Worm (Caenorhabditis elegans) whole organism, L2 larva: ENCODE results near the gene egl-8.

Experiments used
- Y55F3AM.14 ChIP-seq: fragments of 200-800 bp; sonication (Bioruptor generic); optimal IDR thresholded peaks from 2 replicates; lab custom pipeline; 2018; ENCODE audit warnings: mild to moderate bottlenecking, missing genetic modification characterization, missing compliant biosample characterization
- ZK546.5 ChIP-seq: sonication (generic microtip); optimal IDR thresholded peaks from 2 replicates; lab custom pipeline; 2017; ENCODE audit warnings: missing biosample characterization, missing genetic modification characterization
- aly-2 ChIP-seq: fragments of 150-350 bp; optimal IDR thresholded peaks from 2 replicates; lab custom pipeline; 2014; ENCODE audit warnings: missing biosample characterization, missing genetic modification characterization
- ama-1 ChIP-seq: fragments of 150-350 bp; optimal IDR thresholded peaks from 2 replicates; lab custom pipeline; 2018; ENCODE audit warnings: inconsistent platforms
- blmp-1 ChIP-seq: sonication (generic microtip); optimal IDR thresholded peaks from 2 replicates; lab custom pipeline; 2017; ENCODE audit warnings: missing genetic modification characterization, mild to moderate bottlenecking, missing compliant biosample characterization, antibody characterized with exemption, moderate library complexity; ENCODE audit not compliant: insufficient read depth
- ceh-16 ChIP-seq: fragments of 150-350 bp; optimal IDR thresholded peaks from 2 replicates; lab custom pipeline; 2014; ENCODE audit warnings: missing biosample characterization, missing genetic modification characterization
- ceh-82 ChIP-seq: fragments of 150-350 bp; optimal IDR thresholded peaks from 2 replicates; lab custom pipeline; 2014; ENCODE audit warnings: missing biosample characterization, missing genetic modification characterization
- crh-2 ChIP-seq: sonication (generic microtip); optimal IDR thresholded peaks from 2 replicates; lab custom pipeline; 2017; ENCODE audit warnings: missing biosample characterization, missing genetic modification characterization
- dmd-4 ChIP-seq: sonication (generic microtip); optimal IDR thresholded peaks from 2 replicates; lab custom pipeline; 2017; ENCODE audit warnings: missing biosample characterization, missing genetic modification characterization
- egl-27 ChIP-seq: sonication (generic microtip); optimal IDR thresholded peaks from 3 replicates; lab custom pipeline; 2017; ENCODE audit warnings: missing biosample characterization, missing genetic modification reagents, missing genetic modification characterization
- elt-1 ChIP-seq: fragments of 150-350 bp; optimal IDR thresholded peaks from 2 replicates; lab custom pipeline; 2014; ENCODE audit warnings: missing biosample characterization, missing genetic modification characterization
- elt-3 ChIP-seq: sonication (generic microtip); optimal IDR thresholded peaks from 2 replicates; lab custom pipeline; 2017; ENCODE audit warnings: missing biosample characterization, missing genetic modification characterization
- fos-1 ChIP-seq: fragments of 150-350 bp; optimal IDR thresholded peaks from 2 replicates; lab custom pipeline; 2014; ENCODE audit warnings: missing biosample characterization, missing genetic modification characterization
- gmeb-1 ChIP-seq: fragments of 150-350 bp; optimal IDR thresholded peaks from 2 replicates; lab custom pipeline; 2014; ENCODE audit warnings: missing biosample characterization, missing genetic modification characterization
- lin-11 ChIP-seq: fragments of 150-350 bp; sonication (generic microtip); optimal IDR thresholded peaks from 2 replicates; lab custom pipeline; 2014; ENCODE audit warnings: missing biosample characterization, missing genetic modification characterization, inconsistent platforms, mixed read lengths
- lin-39 ChIP-seq: fragments of 150-350 bp; optimal IDR thresholded peaks from 2 replicates; lab custom pipeline; 2014; ENCODE audit warnings: missing biosample characterization, missing genetic modification reagents, missing genetic modification characterization
- mab-5 ChIP-seq: fragments of 150-350 bp; optimal IDR thresholded peaks from 2 replicates; lab custom pipeline; 2014; ENCODE audit warnings: missing biosample characterization, missing genetic modification characterization
- mdl-1 ChIP-seq, 2 experiments: fragments of 150-350 bp in 1 of 2; sonication (generic microtip) in 1 of 2; optimal IDR thresholded peaks; 2 replicates each; lab custom pipeline; 2017; ENCODE audit warnings: missing biosample characterization in 2 of 2, missing genetic modification characterization in 2 of 2
- nhr-10 ChIP-seq: sonication (generic microtip); optimal IDR thresholded peaks from 2 replicates; lab custom pipeline; 2017; ENCODE audit warnings: missing biosample characterization, missing genetic modification characterization
- nhr-12 ChIP-seq: fragments of 150-350 bp; optimal IDR thresholded peaks from 2 replicates; lab custom pipeline; 2014; ENCODE audit warnings: missing biosample characterization, missing genetic modification characterization
- nhr-129 ChIP-seq: fragments of 150-350 bp; optimal IDR thresholded peaks from 2 replicates; lab custom pipeline; 2014; ENCODE audit warnings: missing biosample characterization, missing genetic modification characterization
- nhr-21 ChIP-seq: fragments of 150-350 bp; optimal IDR thresholded peaks from 2 replicates; lab custom pipeline; 2014; ENCODE audit warnings: missing biosample characterization, missing genetic modification characterization
- nhr-23 ChIP-seq: fragments of 150-350 bp; optimal IDR thresholded peaks from 2 replicates; lab custom pipeline; 2014; ENCODE audit warnings: missing biosample characterization, missing genetic modification reagents, missing genetic modification characterization
- nhr-237 ChIP-seq: fragments of 150-350 bp; optimal IDR thresholded peaks from 2 replicates; lab custom pipeline; 2014; ENCODE audit warnings: missing biosample characterization, missing genetic modification characterization
- nhr-25 ChIP-seq: fragments of 150-350 bp; sonication (generic microtip); optimal IDR thresholded peaks from 3 replicates; lab custom pipeline; 2014; ENCODE audit warnings: missing biosample characterization, missing genetic modification characterization
- nhr-6 ChIP-seq: fragments of 150-350 bp; optimal IDR thresholded peaks from 2 replicates; lab custom pipeline; 2014; ENCODE audit warnings: missing biosample characterization, missing genetic modification characterization
- nhr-77 ChIP-seq: fragments of 150-350 bp; optimal IDR thresholded peaks from 2 replicates; lab custom pipeline; 2014; ENCODE audit warnings: missing biosample characterization, missing genetic modification characterization
- skn-1 ChIP-seq: sonication (generic microtip); optimal IDR thresholded peaks from 2 replicates; lab custom pipeline; 2017; ENCODE audit warnings: missing biosample characterization, missing genetic modification characterization
- sma-3 ChIP-seq: sonication (generic microtip); optimal IDR thresholded peaks from 2 replicates; lab custom pipeline; 2016; ENCODE audit warnings: missing genetic modification reagents, missing genetic modification characterization, missing compliant biosample characterization
- sma-9 ChIP-seq, 2 experiments: fragments of 150-350 bp in 1 of 2; sonication (generic microtip) in 1 of 2; optimal IDR thresholded peaks; 2 replicates each; lab custom pipeline; 2014 to 2016; ENCODE audit warnings: missing genetic modification characterization in 2 of 2, mild to moderate bottlenecking in 1 of 2, missing biosample characterization in 1 of 2, missing compliant biosample characterization in 1 of 2, missing genetic modification reagents in 1 of 2, moderate library complexity in 1 of 2
- snpc-4 ChIP-seq: fragments of 150-350 bp; optimal IDR thresholded peaks from 2 replicates; lab custom pipeline; 2014; ENCODE audit warnings: missing biosample characterization, missing genetic modification characterization
- unc-55 ChIP-seq: fragments of 150-350 bp; sonication (generic microtip); optimal IDR thresholded peaks from 3 replicates; lab custom pipeline; 2014; ENCODE audit warnings: missing biosample characterization, missing genetic modification reagents, missing genetic modification characterization
- unc-62 ChIP-seq: fragments of 150-350 bp; optimal IDR thresholded peaks from 2 replicates; lab custom pipeline; 2014; ENCODE audit warnings: missing biosample characterization, missing genetic modification reagents, missing genetic modification characterization
- ztf-1 ChIP-seq: fragments of 200-800 bp; sonication (Bioruptor generic); conservative IDR thresholded peaks from 2 replicates; pipeline ENCODE4 v1.3.6; 2022; ENCODE audit warnings: missing genetic modification characterization, missing compliant biosample characterization

Gene egl-8

DNA sequence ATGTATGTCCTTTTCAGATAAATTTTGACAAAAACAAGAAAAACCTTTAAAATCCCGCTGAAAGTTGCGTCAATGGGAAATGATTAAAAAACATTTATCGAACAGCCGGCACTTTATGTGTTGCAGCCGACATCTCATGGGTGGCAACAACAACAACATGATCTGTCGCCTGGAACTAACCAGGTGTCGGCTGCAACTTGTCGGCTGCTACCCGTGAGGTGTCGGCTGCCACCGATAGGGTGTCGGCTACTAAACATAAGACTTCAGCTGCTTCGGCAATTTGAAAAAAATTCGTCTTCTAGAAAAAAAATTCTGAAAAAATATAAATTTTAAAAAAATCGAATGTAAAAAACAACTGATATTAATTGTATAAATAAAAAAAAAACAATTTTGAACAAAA is 7.0 kb downstream of the egl-8 start:
- no peak for TF ChIP-seq elt-3 (tag; lab: Kevin White, UChicago)
- TF ChIP-seq egl-27 = no peak
- no peak for TF ChIP-seq dmd-4
- TF ChIP-seq nhr-237 (tag; lab: Kevin White, UChicago) = no peak
- TF ChIP-seq snpc-4 (tag; lab: Kevin White, UChicago) = no peak
- no peak for TF ChIP-seq ztf-1
- TF ChIP-seq ZK546.5 (tag; lab: Kevin White, UChicago) = no peak
- TF ChIP-seq gmeb-1 (tag; lab: Kevin White, UChicago) = no peak
- no peak for TF ChIP-seq sma-9 (GFP tag; optimal IDR thresholded peaks at IDR 0.05; lab: Kevin White, UChicago)
- no peak for TF ChIP-seq sma-9 (tag; optimal IDR thresholded peaks at IDR 0.05; lab: Kevin White, UChicago)
- no peak for TF ChIP-seq aly-2 (tag; lab: Kevin White, UChicago)
- no peak for TF ChIP-seq lin-39 (tag; lab: Kevin White, UChicago)
- TF ChIP-seq mab-5 (tag; lab: Kevin White, UChicago) = no peak
- TF ChIP-seq nhr-77 (tag; lab: Kevin White, UChicago) = no peak
- TF ChIP-seq elt-1 = no peak
- TF ChIP-seq nhr-129 (tag; lab: Kevin White, UChicago) = no peak
- TF ChIP-seq nhr-10 = no peak
- no peak for TF ChIP-seq ama-1 (lab: Kevin White, UChicago)

DNA sequence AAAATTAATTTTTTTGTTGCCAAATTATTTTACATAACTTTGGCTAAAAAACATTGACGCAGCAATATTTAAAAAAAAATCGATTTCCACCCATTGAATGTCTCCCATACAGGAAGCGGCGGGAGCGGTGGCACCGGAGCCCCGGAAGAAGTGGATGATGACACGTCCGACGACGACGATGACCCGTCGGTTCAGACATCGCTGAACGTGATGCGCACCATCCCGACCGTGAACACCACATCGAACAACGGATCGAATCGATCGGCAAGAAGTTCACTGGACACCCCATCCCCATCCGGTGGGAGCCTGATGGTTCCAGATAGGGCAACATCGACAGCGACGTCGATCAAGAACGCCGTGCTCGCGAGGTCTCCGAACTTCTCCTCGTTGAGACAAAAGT is 7.7 kb downstream of the egl-8 start:
- TF ChIP-seq Y55F3AM.14 (GFP tag; lab: Kevin White, UChicago) = no peak
- TF ChIP-seq blmp-1 (tag; lab: Kevin White, UChicago) = no peak
- no peak for TF ChIP-seq mdl-1 (tag; optimal IDR thresholded peaks at IDR 0.05; lab: Kevin White, UChicago)
- TF ChIP-seq nhr-25 (tag; lab: Kevin White, UChicago) = no peak
- TF ChIP-seq nhr-237 (tag; lab: Kevin White, UChicago) = no peak
- TF ChIP-seq lin-39 (tag; lab: Kevin White, UChicago) = no peak
- TF ChIP-seq crh-2 = no peak
- TF ChIP-seq ZK546.5 (tag; lab: Kevin White, UChicago) = no peak
- TF ChIP-seq dmd-4 = no peak

DNA sequence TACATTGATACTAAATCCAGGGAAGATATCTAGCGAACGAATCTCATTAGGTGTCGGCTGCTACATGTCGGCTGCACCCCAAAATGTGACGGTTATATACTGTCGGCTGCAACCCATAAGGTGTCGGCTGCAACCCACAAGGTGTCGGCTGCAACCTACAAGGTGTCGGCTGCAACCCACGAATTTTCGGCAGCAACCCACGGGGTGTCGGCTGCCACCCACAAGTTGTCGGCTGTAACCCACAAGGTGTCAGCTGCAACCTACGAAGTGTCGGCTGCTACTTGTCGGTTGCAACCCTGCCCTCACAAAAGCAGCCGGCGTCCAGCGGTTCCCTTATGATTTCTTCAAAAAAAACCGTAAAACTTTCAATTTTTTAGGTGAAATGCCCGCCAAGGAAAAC is 9.2 kb downstream of the egl-8 start:
- TF ChIP-seq ama-1 (lab: Kevin White, UChicago) (no peak), snpc-4 (tag; lab: Kevin White, UChicago) (no peak), nhr-6 (tag; lab: Kevin White, UChicago) (no peak), nhr-21 (tag; lab: Kevin White, UChicago) (no peak), lin-11 (tag; lab: Kevin White, UChicago) (no peak), nhr-12 (tag; lab: Kevin White, UChicago) (no peak), nhr-23 (no peak)
- TF ChIP-seq, all 48 proteins: peak for 0

DNA sequence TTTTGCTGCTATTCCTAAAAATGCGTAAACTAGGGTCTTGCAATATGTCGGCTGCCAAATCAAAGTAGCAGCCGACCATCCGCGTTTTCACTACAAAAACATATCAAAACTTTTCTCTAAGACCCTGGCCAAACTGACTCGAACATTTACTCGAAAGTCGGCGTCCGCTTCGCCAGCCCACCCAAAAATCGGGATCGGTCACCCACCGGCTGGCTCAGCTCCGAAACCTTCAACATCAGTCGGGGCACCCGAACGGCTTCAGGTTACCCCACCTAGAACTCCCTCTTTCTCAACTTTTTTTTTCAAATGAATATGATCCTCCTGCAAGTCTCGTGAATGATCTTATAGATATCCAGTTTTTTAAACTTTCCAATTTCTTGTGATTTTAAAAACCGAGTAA is 17.1 kb downstream of the egl-8 start:
- no peak for TF ChIP-seq aly-2 (tag; lab: Kevin White, UChicago)
- no peak for TF ChIP-seq sma-3 (GFP tag; lab: Kevin White, UChicago)
- TF ChIP-seq, all 48 proteins: peak for 0

DNA sequence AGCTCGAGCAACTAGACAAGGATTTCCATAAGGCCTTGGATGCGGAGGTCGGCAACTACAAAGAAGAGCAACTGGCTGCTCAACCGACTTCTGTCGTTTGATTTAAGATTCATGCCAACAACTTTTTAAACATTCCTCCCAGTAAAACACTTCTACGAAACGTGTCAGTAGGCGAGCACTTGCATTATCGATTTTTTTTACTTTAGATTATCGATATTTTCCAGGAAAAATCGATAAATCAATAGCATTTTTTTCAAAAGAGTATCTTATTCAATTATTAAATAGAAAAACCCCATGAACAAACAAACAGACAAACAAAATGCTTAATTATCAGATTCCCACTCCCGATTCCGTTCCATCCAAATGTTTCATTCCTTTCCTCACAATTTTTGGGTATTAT is 22.5 kb downstream of the egl-8 start:
- TF ChIP-seq gmeb-1 (tag; lab: Kevin White, UChicago) (no peak), ceh-16 (no peak), unc-62 (GFP tag; lab: Kevin White, UChicago) (no peak), skn-1 (tag; lab: Kevin White, UChicago) (no peak), nhr-77 (tag; lab: Kevin White, UChicago) (no peak), mdl-1 (tag; optimal IDR thresholded peaks at IDR 0.05; lab: Kevin White, UChicago) (no peak), crh-2 (no peak), lin-39 (tag; lab: Kevin White, UChicago) (no peak), fos-1 (tag; lab: Kevin White, UChicago) (no peak), ceh-82 (tag; lab: Kevin White, UChicago) (no peak), ama-1 (lab: Kevin White, UChicago) (no peak), dmd-4 (no peak), ztf-1 (no peak), Y55F3AM.14 (GFP tag; lab: Kevin White, UChicago) (no peak), unc-55 (GFP tag; lab: Kevin White, UChicago) (no peak), nhr-10 (no peak), ZK546.5 (tag; lab: Kevin White, UChicago) (no peak)
- TF ChIP-seq, all 48 proteins: peak for 0
